Fruit fly (Drosophila melanogaster): ENCODE results near the gene CG42680.

DNA sequence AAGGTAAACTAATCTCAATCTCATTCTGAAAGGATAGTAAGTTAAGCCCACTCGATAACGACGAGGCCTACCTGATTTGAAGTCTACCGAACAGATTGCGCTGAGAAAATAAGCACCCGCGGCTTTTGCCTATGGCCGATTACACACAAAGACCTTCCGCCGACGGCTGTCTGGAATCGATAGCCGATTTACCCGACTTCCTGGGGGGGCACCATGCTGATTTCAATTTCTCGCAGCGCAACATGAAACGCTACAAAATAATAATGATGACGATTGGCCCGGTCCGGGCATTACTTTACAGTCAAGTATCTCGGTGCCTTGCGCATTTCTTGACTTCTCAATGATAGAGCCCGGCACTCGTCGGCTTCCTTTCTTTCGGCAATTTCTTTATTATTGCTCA is 10.9 kb downstream of the CG42680 start:
- TF ChIP-seq CG8478 (optimal IDR thresholded peaks at IDR 0.05) = no peak
- no peak for TF ChIP-seq CTCF (optimal IDR thresholded peaks at IDR 0.05)

All from S2 (cell line).